Worm (Caenorhabditis elegans) whole organism, L4/young adult: ENCODE measurements around the gene qars-1.

Experiments
- W03F9.2 ChIP-seq: fragments of 150-350 bp; optimal IDR thresholded peaks from 2 replicates; lab custom pipeline; 2014; ENCODE audit warnings: missing biosample characterization, missing genetic modification characterization
- dao-5 ChIP-seq: sonication (generic microtip); optimal IDR thresholded peaks from 2 replicates; lab custom pipeline; 2016; ENCODE audit warnings: missing genotype, missing genetic modification characterization, moderate library complexity, missing compliant biosample characterization
- him-1 ChIP-seq: sonication (generic microtip); optimal IDR thresholded peaks from 2 replicates; lab custom pipeline; 2016; ENCODE audit warnings: missing genotype, missing genetic modification reagents, missing genetic modification characterization, missing compliant biosample characterization

The qars-1 gene

ce11 chrIV:14985019-14985418, 28.0 kb downstream of the qars-1 start:
- no peak for TF ChIP-seq W03F9.2
- no peak for TF ChIP-seq dao-5
- no peak for TF ChIP-seq him-1 (tag; lab: Kevin White, UChicago)

ce11 chrIV:14981311-14981710, 31.7 kb downstream of the qars-1 start, which contains the start of gene atln-2:
Gene atln-2, plus strand, starts transcription at chrIV:14981611.
- TF ChIP-seq him-1 (tag; lab: Kevin White, UChicago) (no peak), W03F9.2 (no peak), dao-5 (no peak)

ce11 chrIV:14978204-14978603, 34.8 kb downstream of the qars-1 start:
- TF ChIP-seq him-1 (tag; lab: Kevin White, UChicago) (no peak), dao-5 (no peak), W03F9.2 (no peak)

- TF ChIP-seq dao-5, result no peak
- TF ChIP-seq W03F9.2, result no peak
- no peak for TF ChIP-seq him-1 (tag; lab: Kevin White, UChicago)
These were observed 52.9 kb downstream of the qars-1 start for ce11 chrIV:14960061-14960460.

ce11 chrIV:14959375-14959774, 53.6 kb downstream of the qars-1 start:
- TF ChIP-seq dao-5 (no peak), W03F9.2 (peak; percentile 87)

- TF ChIP-seq W03F9.2 (no peak), him-1 (tag; lab: Kevin White, UChicago) (no peak), dao-5 (no peak)
These were observed 54.4 kb downstream of the qars-1 start, which contains the start of gene Y41E3.1 for ce11 chrIV:14958551-14958950. Gene Y41E3.1, minus strand, starts transcription at chrIV:14958874.
